Worm (Caenorhabditis elegans) whole organism, L1 larva: ENCODE data around the gene cdc-50.B.

Experiments used
- ama-1 ChIP-seq: fragments of 150-350 bp; optimal IDR thresholded peaks from 2 replicates; lab custom pipeline; 2014
- fkh-10 ChIP-seq: sonication (generic microtip); optimal IDR thresholded peaks from 2 replicates; lab custom pipeline; 2017; ENCODE audit warnings: missing biosample characterization, missing genetic modification reagents, missing genetic modification characterization
- jun-1 ChIP-seq: fragments of 150-350 bp; optimal IDR thresholded peaks from 2 replicates; lab custom pipeline; 2014; ENCODE audit warnings: missing biosample characterization, missing genetic modification reagents, missing genetic modification characterization
- lin-35 ChIP-seq, 2 experiments: fragments of 150-350 bp; optimal IDR thresholded peaks; 2 replicates each; lab custom pipeline; 2014; ENCODE audit warnings: missing biosample characterization in 2 of 2, missing genetic modification characterization in 2 of 2, missing genetic modification reagents in 2 of 2
- mep-1 ChIP-seq: fragments of 150-350 bp; optimal IDR thresholded peaks from 2 replicates; lab custom pipeline; 2014; ENCODE audit warnings: missing biosample characterization, missing genetic modification characterization
- nhr-237 ChIP-seq: fragments of 150-350 bp; optimal IDR thresholded peaks from 2 replicates; lab custom pipeline; 2014; ENCODE audit warnings: missing biosample characterization, missing genetic modification characterization
- nhr-76 ChIP-seq: sonication (generic microtip); optimal IDR thresholded peaks from 2 replicates; lab custom pipeline; 2017; ENCODE audit warnings: missing biosample characterization, missing genetic modification characterization
- nhr-77 ChIP-seq: fragments of 150-350 bp; optimal IDR thresholded peaks from 2 replicates; lab custom pipeline; 2014; ENCODE audit warnings: missing biosample characterization, missing genetic modification characterization
- nhr-84 ChIP-seq: sonication (generic microtip); optimal IDR thresholded peaks from 2 replicates; lab custom pipeline; 2017; ENCODE audit warnings: missing biosample characterization, missing genetic modification characterization
- pag-3 ChIP-seq: sonication (generic microtip); optimal IDR thresholded peaks from 2 replicates; lab custom pipeline; 2017; ENCODE audit warnings: missing genetic modification characterization, mild to moderate bottlenecking, missing compliant biosample characterization, antibody characterized with exemption, borderline replicate concordance; ENCODE audit not compliant: insufficient read depth
- rnt-1 ChIP-seq: sonication (generic microtip); optimal IDR thresholded peaks from 2 replicates; lab custom pipeline; 2016; ENCODE audit warnings: mild to moderate bottlenecking, missing genetic modification characterization, moderate library complexity, missing compliant biosample characterization
- tbx-2 ChIP-seq: sonication (generic microtip); optimal IDR thresholded peaks from 2 replicates; lab custom pipeline; 2016; ENCODE audit warnings: missing genetic modification characterization, missing compliant biosample characterization
- unc-62 ChIP-seq: fragments of 150-350 bp; optimal IDR thresholded peaks from 2 replicates; lab custom pipeline; 2014; ENCODE audit warnings: missing biosample characterization, missing genetic modification reagents, missing genetic modification characterization
- ztf-11 ChIP-seq, 2 experiments: sonication (generic microtip); optimal IDR thresholded peaks; 2 replicates each; lab custom pipeline; 2016 to 2017; ENCODE audit warnings: missing genetic modification characterization in 2 of 2, missing biosample characterization in 1 of 2, missing compliant biosample characterization in 1 of 2

ce11 chrIV:8772800-8773256, 8.2 kb downstream of the cdc-50.B start, which contains the start of gene F20C5.6:
- no peak for TF ChIP-seq nhr-76 (tag; lab: Kevin White, UChicago)
- no peak for TF ChIP-seq fkh-10
- no peak for TF ChIP-seq jun-1 (tag; lab: Kevin White, UChicago)
- TF ChIP-seq rnt-1 (tag; lab: Kevin White, UChicago), result no peak
- TF ChIP-seq mep-1, result no peak
- no peak for TF ChIP-seq tbx-2 (tag; lab: Kevin White, UChicago)
- TF ChIP-seq lin-35 (GFP tag; optimal IDR thresholded peaks at IDR 0.05; lab: Kevin White, UChicago), result no peak
- no peak for TF ChIP-seq nhr-77 (tag; lab: Kevin White, UChicago)
- no peak for TF ChIP-seq nhr-237
- TF ChIP-seq unc-62, result no peak
- no peak for TF ChIP-seq ama-1 (lab: Kevin White, UChicago)
- no peak for TF ChIP-seq ztf-11 (tag; optimal IDR thresholded peaks at IDR 0.05; lab: Kevin White, UChicago)
- TF ChIP-seq pag-3 (tag; lab: Kevin White, UChicago), result no peak
- no peak for TF ChIP-seq nhr-84 (tag; lab: Kevin White, UChicago)
